Fruit fly (Drosophila melanogaster): ENCODE data around the gene ATPsynCF6.

Gene ATPsynCF6

DNA sequence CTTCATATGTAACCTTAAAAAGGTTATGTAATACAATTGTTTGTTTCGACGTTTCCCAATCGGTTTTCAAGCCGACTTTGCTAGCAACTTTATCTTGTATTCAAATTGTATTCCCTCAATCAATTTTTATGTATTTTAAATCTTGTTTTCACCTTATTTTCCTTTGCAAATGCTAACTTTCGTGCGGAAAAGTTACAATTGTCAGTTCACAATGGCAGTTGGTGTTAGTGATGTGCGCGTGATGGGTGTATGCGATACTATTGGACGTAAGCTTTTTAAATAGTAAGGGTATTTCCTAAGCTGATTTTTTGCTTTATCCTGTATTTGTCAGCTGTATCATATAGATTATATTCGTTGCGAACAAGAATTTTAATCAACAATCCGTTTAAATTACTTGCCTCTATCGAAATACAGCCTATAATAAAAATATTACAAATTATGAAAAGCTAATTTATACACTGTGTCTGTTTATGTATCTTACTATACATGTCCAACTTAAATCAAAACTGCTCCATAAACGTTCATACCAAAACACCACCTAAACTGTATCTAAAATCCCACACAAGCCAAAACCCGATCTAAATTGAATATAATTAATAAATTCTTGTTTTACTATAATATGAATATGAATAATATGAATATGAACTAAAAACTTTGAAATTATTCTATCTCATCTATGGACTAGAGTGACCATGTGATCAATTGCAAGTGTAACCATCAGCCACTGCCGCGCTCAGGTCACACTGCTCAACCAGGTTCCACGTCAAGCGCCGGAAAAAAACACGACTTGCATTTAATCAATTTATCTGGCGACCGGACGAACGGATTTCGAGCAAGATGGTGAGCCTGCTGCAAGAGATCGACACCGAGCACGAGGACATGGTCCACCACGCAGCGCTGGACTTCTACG lies at the start of gene ATPsynCF6, which contains the start of gene Sec13:
Gene ATPsynCF6, minus strand, starts transcription at position 236 of the 910 bp plus-strand sequence.
Gene Sec13, plus strand, starts transcription at position 450 of the 910 bp plus-strand sequence.
- TF ChIP-seq pan (optimal IDR thresholded peaks at IDR 0.05) (no peak), psq (optimal IDR thresholded peaks at IDR 0.05) (no peak), EcR (GFP tag; optimal IDR thresholded peaks at IDR 0.05) (no peak), usp (GFP tag; optimal IDR thresholded peaks at IDR 0.05) (no peak)

DNA sequence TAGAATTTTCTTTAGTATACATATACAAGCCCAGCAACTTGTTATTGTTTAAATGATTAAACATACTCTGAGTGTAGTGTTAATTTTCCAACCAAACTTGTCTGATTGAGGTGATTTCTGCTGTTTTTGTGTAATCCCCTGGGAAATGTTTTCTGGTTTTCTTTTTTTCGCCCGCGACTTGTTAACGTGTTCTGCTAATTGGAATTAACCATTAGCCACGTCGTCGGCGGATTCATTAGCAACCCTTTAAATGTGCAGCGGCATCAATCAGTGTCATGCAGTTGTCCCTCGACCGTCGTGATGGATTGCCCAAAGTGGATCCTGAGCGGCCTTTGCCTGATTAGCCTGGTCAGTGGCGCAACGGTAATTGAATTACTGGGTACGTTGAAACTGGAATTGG lies 49.3 kb upstream of the ATPsynCF6 start, which contains the start of gene Ir94e:
Gene Ir94e, plus strand, starts transcription at position 301 of the 400 bp plus-strand sequence.
- TF ChIP-seq CG8478 (optimal IDR thresholded peaks at IDR 0.05) (no peak), psq (optimal IDR thresholded peaks at IDR 0.05) (no peak), pan (optimal IDR thresholded peaks at IDR 0.05) (no peak), usp (GFP tag; optimal IDR thresholded peaks at IDR 0.05) (no peak), EcR (GFP tag; optimal IDR thresholded peaks at IDR 0.05) (no peak), Dll (optimal IDR thresholded peaks at IDR 0.05) (no peak)

DNA sequence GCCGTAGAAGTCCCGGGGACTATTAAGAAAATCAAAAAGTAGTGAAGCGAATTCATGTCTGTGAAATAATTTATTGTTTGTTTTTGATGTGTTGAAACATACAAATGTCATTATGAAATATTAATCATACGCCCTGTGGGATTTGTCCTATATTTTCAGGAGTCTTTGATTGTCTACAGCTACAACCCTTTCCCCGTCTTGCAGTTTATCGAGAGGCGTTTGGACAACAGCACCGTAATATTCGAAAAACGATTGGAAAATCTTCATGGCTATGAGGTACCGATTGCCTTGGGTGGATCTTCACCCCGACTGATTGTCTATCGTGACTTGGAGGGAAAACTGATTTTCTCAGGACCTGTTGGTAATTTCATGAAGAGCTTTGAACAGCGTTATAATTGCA lies 47.8 kb upstream of the ATPsynCF6 start, which contains the start of gene CG17380:
Gene CG17380, minus strand, starts transcription at position 101 of the 400 bp plus-strand sequence.
- TF ChIP-seq psq (optimal IDR thresholded peaks at IDR 0.05) (no peak), CG8478 (optimal IDR thresholded peaks at IDR 0.05) (no peak), Dll (optimal IDR thresholded peaks at IDR 0.05) (no peak), EcR (GFP tag; optimal IDR thresholded peaks at IDR 0.05) (no peak), usp (GFP tag; optimal IDR thresholded peaks at IDR 0.05) (no peak), pan (optimal IDR thresholded peaks at IDR 0.05) (no peak)

- no peak for TF ChIP-seq usp (GFP tag; optimal IDR thresholded peaks at IDR 0.05)
- TF ChIP-seq psq (optimal IDR thresholded peaks at IDR 0.05): no peak
- no peak for TF ChIP-seq pan (optimal IDR thresholded peaks at IDR 0.05)
- TF ChIP-seq Dll (optimal IDR thresholded peaks at IDR 0.05): no peak
- no peak for TF ChIP-seq EcR (GFP tag; optimal IDR thresholded peaks at IDR 0.05)
- TF ChIP-seq CG8478 (optimal IDR thresholded peaks at IDR 0.05): no peak
These were observed 46.6 kb upstream of the ATPsynCF6 start, which contains the start of gene Ir94d for dm6 chr3R:23402508-23402907. Gene Ir94d, plus strand, starts transcription at chr3R:23402808.

dm6 chr3R:23401519-23401918 lies 45.7 kb upstream of the ATPsynCF6 start:
- TF ChIP-seq psq (optimal IDR thresholded peaks at IDR 0.05) (no peak), CG8478 (optimal IDR thresholded peaks at IDR 0.05) (no peak), pan (optimal IDR thresholded peaks at IDR 0.05) (no peak), usp (GFP tag; optimal IDR thresholded peaks at IDR 0.05) (no peak), EcR (GFP tag; optimal IDR thresholded peaks at IDR 0.05) (no peak), Dll (optimal IDR thresholded peaks at IDR 0.05) (no peak)

DNA sequence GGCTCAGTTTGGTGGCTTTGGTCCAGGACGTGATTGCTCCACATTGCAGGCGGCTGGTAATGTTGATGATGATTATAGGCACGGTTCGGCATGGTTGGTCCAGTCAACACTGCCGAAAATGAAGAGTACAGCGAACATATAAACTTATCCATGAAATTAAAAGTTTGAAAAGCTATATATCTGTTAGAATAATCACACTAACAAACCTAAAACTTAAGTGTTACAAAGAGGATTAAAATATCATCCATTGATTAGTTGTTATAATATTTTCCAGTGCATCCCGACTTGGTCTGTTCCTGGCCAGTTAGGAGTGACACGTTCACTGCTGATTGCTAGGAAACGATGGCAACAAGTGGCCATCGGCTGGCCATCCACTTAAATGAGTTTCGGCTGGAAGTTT lies 43.8 kb upstream of the ATPsynCF6 start:
- TF ChIP-seq psq (optimal IDR thresholded peaks at IDR 0.05) (no peak), Dll (optimal IDR thresholded peaks at IDR 0.05) (no peak), pan (optimal IDR thresholded peaks at IDR 0.05) (no peak), EcR (GFP tag; optimal IDR thresholded peaks at IDR 0.05) (no peak), CG8478 (optimal IDR thresholded peaks at IDR 0.05) (no peak), usp (GFP tag; optimal IDR thresholded peaks at IDR 0.05) (no peak)

DNA sequence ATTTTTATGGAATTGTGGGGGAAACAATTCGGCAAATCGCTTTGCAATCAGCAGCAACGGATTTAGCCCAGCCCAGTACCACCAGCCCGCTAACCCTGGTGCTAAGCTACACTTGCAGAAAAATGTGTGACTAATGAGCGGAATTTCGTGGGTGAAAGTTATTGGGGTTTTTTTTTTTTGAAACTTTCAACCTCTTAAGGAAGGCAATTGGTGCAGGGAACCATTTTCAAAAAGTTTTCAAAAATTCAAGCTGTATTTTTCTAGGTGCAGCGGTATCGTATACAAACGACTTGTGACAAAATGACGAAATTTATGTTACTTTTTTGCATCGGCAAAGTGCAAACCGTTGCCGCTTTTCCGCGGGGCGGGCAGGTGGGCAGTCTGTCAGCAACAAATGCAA lies 43.1 kb upstream of the ATPsynCF6 start:
- TF ChIP-seq usp (GFP tag; optimal IDR thresholded peaks at IDR 0.05) (no peak), CG8478 (optimal IDR thresholded peaks at IDR 0.05) (no peak)

- TF ChIP-seq usp (GFP tag; optimal IDR thresholded peaks at IDR 0.05) (no peak), EcR (GFP tag; optimal IDR thresholded peaks at IDR 0.05) (no peak), CG8478 (optimal IDR thresholded peaks at IDR 0.05) (no peak), Dll (optimal IDR thresholded peaks at IDR 0.05) (no peak), psq (optimal IDR thresholded peaks at IDR 0.05) (no peak), pan (optimal IDR thresholded peaks at IDR 0.05) (no peak)
These were observed 40.9 kb upstream of the ATPsynCF6 start for dm6 chr3R:23396548-23397294.

DNA sequence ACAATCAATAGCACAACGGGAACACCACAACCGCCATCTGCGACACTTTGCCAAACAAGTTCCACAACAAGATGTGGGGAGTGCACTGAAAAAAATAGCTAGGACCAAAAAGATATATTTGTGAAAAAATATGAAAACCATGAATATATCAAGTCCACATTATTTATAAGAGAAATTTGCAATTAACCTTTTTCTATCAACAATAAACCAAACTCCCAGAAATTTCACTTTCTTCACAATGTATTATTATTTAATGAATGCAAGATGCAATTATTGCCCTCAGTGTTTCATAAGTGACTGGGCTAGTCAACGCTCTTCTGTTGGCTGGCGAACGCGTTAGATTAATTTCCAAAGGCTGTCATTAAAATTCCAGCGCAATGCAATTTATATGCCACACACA lies 39.9 kb upstream of the ATPsynCF6 start:
- no peak for TF ChIP-seq usp (GFP tag; optimal IDR thresholded peaks at IDR 0.05)
- TF ChIP-seq EcR (GFP tag; optimal IDR thresholded peaks at IDR 0.05): no peak
- no peak for TF ChIP-seq Dll (optimal IDR thresholded peaks at IDR 0.05)
- TF ChIP-seq psq (optimal IDR thresholded peaks at IDR 0.05): no peak
- TF ChIP-seq pan (optimal IDR thresholded peaks at IDR 0.05): no peak
- no peak for TF ChIP-seq CG8478 (optimal IDR thresholded peaks at IDR 0.05)

dm6 chr3R:23393507-23393906 lies 37.6 kb upstream of the ATPsynCF6 start:
- TF ChIP-seq pan (optimal IDR thresholded peaks at IDR 0.05): no peak
- no peak for TF ChIP-seq Dll (optimal IDR thresholded peaks at IDR 0.05)
- TF ChIP-seq psq (optimal IDR thresholded peaks at IDR 0.05): no peak
- no peak for TF ChIP-seq CG8478 (optimal IDR thresholded peaks at IDR 0.05)
- TF ChIP-seq EcR (GFP tag; optimal IDR thresholded peaks at IDR 0.05): no peak
- TF ChIP-seq usp (GFP tag; optimal IDR thresholded peaks at IDR 0.05): no peak

dm6 chr3R:23392235-23392634 lies 36.4 kb upstream of the ATPsynCF6 start:
- TF ChIP-seq EcR (GFP tag; optimal IDR thresholded peaks at IDR 0.05) (no peak), usp (GFP tag; optimal IDR thresholded peaks at IDR 0.05) (no peak), pan (optimal IDR thresholded peaks at IDR 0.05) (no peak), CG8478 (optimal IDR thresholded peaks at IDR 0.05) (no peak), psq (optimal IDR thresholded peaks at IDR 0.05) (no peak), Dll (optimal IDR thresholded peaks at IDR 0.05) (no peak)

All from whole organism.